Fruit fly (Drosophila melanogaster) S2 (cell line): Measurements from ENCODE around the gene Gr77a.

Source experiments
- CG8478 ChIP-seq: fragments of >200 bp; optimal IDR thresholded peaks from 2 replicates; lab custom pipeline; 2018
- CTCF ChIP-seq, 2 experiments: fragments of >200 bp; optimal IDR thresholded peaks; 2 replicates each; lab custom pipeline; 2018

Gene Gr77a

dm6 chr3L:20758583-20758982 lies 19.4 kb upstream of the Gr77a start, which contains the start of gene CG43251:
CG43251 (plus strand) TSS chr3L:20758883.
- TF ChIP-seq CG8478 (lab: Kevin White, UChicago), result no peak
- no peak for TF ChIP-seq CTCF (optimal IDR thresholded peaks at IDR 0.05; lab: Kevin White, UChicago)

dm6 chr3L:20755585-20755984 lies 16.4 kb upstream of the Gr77a start, which contains the start of gene CG33912:
CG33912 (minus strand) TSS chr3L:20755685.
- TF ChIP-seq CTCF (optimal IDR thresholded peaks at IDR 0.05; lab: Kevin White, UChicago) (no peak), CG8478 (lab: Kevin White, UChicago) (no peak)

dm6 chr3L:20752964-20753363 lies 13.7 kb upstream of the Gr77a start:
- TF ChIP-seq CG8478 (lab: Kevin White, UChicago) (no peak), CTCF (optimal IDR thresholded peaks at IDR 0.05; lab: Kevin White, UChicago) (no peak)

- no peak for TF ChIP-seq CTCF (optimal IDR thresholded peaks at IDR 0.05; lab: Kevin White, UChicago)
- TF ChIP-seq CG8478 (lab: Kevin White, UChicago), result no peak
Observed at dm6 chr3L:20750391-20750790, 11.2 kb upstream of the Gr77a start.

dm6 chr3L:20748577-20748976 lies 9.3 kb upstream of the Gr77a start:
- TF ChIP-seq CTCF (optimal IDR thresholded peaks at IDR 0.05; lab: Kevin White, UChicago) (no peak), CG8478 (lab: Kevin White, UChicago) (no peak)

- no peak for TF ChIP-seq CTCF (optimal IDR thresholded peaks at IDR 0.05; lab: Kevin White, UChicago)
- TF ChIP-seq CG8478 (lab: Kevin White, UChicago), result no peak
Observed at dm6 chr3L:20747299-20747925, 8.2 kb upstream of the Gr77a start.

dm6 chr3L:20737346-20737745 lies 1.9 kb downstream of the Gr77a start:
- TF ChIP-seq CTCF (optimal IDR thresholded peaks at IDR 0.05; lab: Kevin White, UChicago), result no peak

dm6 chr3L:20736266-20736665 lies 3.0 kb downstream of the Gr77a start:
- TF ChIP-seq CG8478 (lab: Kevin White, UChicago) (no peak), CTCF (optimal IDR thresholded peaks at IDR 0.05; lab: Kevin White, UChicago) (no peak)

dm6 chr3L:20734258-20734624 lies 5.0 kb downstream of the Gr77a start:
- TF ChIP-seq CTCF (optimal IDR thresholded peaks at IDR 0.05; lab: Kevin White, UChicago), result no peak
- TF ChIP-seq CG8478 (lab: Kevin White, UChicago), result no peak

- TF ChIP-seq CG8478 (lab: Kevin White, UChicago) (no peak), CTCF (optimal IDR thresholded peaks at IDR 0.05; lab: Kevin White, UChicago) (no peak)
Observed at dm6 chr3L:20733530-20734257, 5.5 kb downstream of the Gr77a start.

dm6 chr3L:20732492-20732891 lies 6.7 kb downstream of the Gr77a start:
- TF ChIP-seq CG8478 (lab: Kevin White, UChicago) (no peak), CTCF (optimal IDR thresholded peaks at IDR 0.05; lab: Kevin White, UChicago) (no peak)

dm6 chr3L:20730323-20731238 lies 8.6 kb downstream of the Gr77a start, which contains the start of gene CG13252:
CG13252 (plus strand) TSS chr3L:20730591.
- TF ChIP-seq CTCF (optimal IDR thresholded peaks at IDR 0.05; lab: Kevin White, UChicago) (no peak), CG8478 (lab: Kevin White, UChicago) (no peak)

- TF ChIP-seq CG8478 (lab: Kevin White, UChicago), result no peak
- TF ChIP-seq CTCF (optimal IDR thresholded peaks at IDR 0.05; lab: Kevin White, UChicago), result no peak
Observed at dm6 chr3L:20729415-20729814, 9.8 kb downstream of the Gr77a start.

dm6 chr3L:20719100-20719499 lies 20.1 kb downstream of the Gr77a start, which contains the start of gene cmpy:
cmpy (minus strand) TSS chr3L:20719200.
- no peak for TF ChIP-seq CG8478 (lab: Kevin White, UChicago)
- TF ChIP-seq CTCF (optimal IDR thresholded peaks at IDR 0.05; lab: Kevin White, UChicago), result no peak
